Worm (Caenorhabditis elegans) whole organism, early embryonic: ENCODE results near the gene T04F8.2.

Experiments
- B0310.2 ChIP-seq: sonication (generic microtip); optimal IDR thresholded peaks from 2 replicates; lab custom pipeline; 2016; ENCODE audit warnings: mild to moderate bottlenecking, missing genetic modification characterization, missing compliant biosample characterization
- aly-1 ChIP-seq: sonication (generic microtip); optimal IDR thresholded peaks from 2 replicates; lab custom pipeline; 2016; ENCODE audit warnings: missing genetic modification characterization, missing compliant biosample characterization
- ama-1 ChIP-seq: fragments of 150-350 bp; optimal IDR thresholded peaks from 2 replicates; lab custom pipeline; 2014
- ceh-36 ChIP-seq: sonication (generic microtip); optimal IDR thresholded peaks from 2 replicates; lab custom pipeline; 2016; ENCODE audit warnings: missing genetic modification characterization, inconsistent platforms, missing compliant biosample characterization
- ets-7 ChIP-seq: sonication (generic microtip); optimal IDR thresholded peaks from 2 replicates; lab custom pipeline; 2016; ENCODE audit warnings: missing genotype, missing genetic modification characterization, missing compliant biosample characterization
- hmbx-1 ChIP-seq: sonication (generic microtip); optimal IDR thresholded peaks from 2 replicates; lab custom pipeline; 2016; ENCODE audit warnings: mild to moderate bottlenecking, missing genetic modification characterization, missing compliant biosample characterization
- hmg-4 ChIP-seq: fragments of 200-800 bp; sonication (Bioruptor generic); optimal IDR thresholded peaks from 2 replicates; lab custom pipeline; 2018; ENCODE audit warnings: mild to moderate bottlenecking, missing genetic modification characterization, missing compliant biosample characterization
- tbx-37 ChIP-seq: fragments of 200-800 bp; sonication (Bioruptor generic); conservative IDR thresholded peaks from 2 replicates; pipeline ENCODE4 v1.3.6; 2022; ENCODE audit warnings: missing genetic modification reagents, missing genetic modification characterization, missing compliant biosample characterization

DNA sequence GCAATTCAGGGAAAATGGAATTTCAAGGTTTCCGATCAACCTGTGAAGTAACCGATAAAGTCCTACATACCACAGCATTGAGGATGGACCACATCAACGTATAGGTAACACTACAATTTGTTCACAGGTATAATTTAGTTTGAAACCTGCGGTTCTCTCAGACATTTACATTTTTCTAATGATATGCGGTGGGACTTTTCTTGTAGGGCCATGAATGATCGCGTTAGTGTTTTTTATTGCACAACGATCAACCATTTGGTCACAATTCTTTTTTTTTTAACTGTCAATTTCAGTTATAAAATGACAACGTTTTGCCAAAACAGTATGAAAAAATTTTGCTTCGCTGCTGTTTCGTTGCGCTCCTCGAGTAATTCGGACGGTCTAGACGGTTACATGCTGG is 40.3 kb upstream of the T04F8.2 start, which contains the start of gene C44C10.12:
- TF ChIP-seq ceh-36 (tag; lab: Kevin White, UChicago), result no peak
- no peak for TF ChIP-seq hmg-4 (GFP tag; lab: Kevin White, UChicago)
- no peak for TF ChIP-seq B0310.2 (tag; lab: Kevin White, UChicago)
- TF ChIP-seq ets-7 (tag; lab: Kevin White, UChicago), result no peak
- TF ChIP-seq ama-1, result no peak
- no peak for TF ChIP-seq hmbx-1 (tag; lab: Kevin White, UChicago)
- TF ChIP-seq aly-1, result no peak
- TF ChIP-seq tbx-37 (GFP tag; lab: Robert Waterston, UW), result no peak
